Fruit fly (Drosophila melanogaster) Kc167 (cell line): ENCODE data around the gene Oatp33Ea.

Source experiments
- Myc ChIP-seq: fragments of >200 bp; optimal IDR thresholded peaks from 2 replicates; lab custom pipeline; 2017; ENCODE audit warnings: missing external identifiers
- h ChIP-seq: fragments of >200 bp; optimal IDR thresholded peaks from 3 replicates; lab custom pipeline; 2018; ENCODE audit warnings: missing external identifiers
- insv ChIP-seq: fragments of >200 bp; optimal IDR thresholded peaks from 3 replicates; lab custom pipeline; 2018; ENCODE audit warnings: missing external identifiers
- psq ChIP-seq: fragments of >200 bp; optimal IDR thresholded peaks from 2 replicates; lab custom pipeline; 2017; ENCODE audit warnings: missing external identifiers

- no peak for TF ChIP-seq Myc (lab: Kevin White, UChicago)
- no peak for TF ChIP-seq h (lab: Kevin White, UChicago)
- TF ChIP-seq psq: no peak
- no peak for TF ChIP-seq insv (lab: Kevin White, UChicago)
Observed at dm6 chr2L:12410679-12411078, 35.0 kb downstream of the Oatp33Ea start.
